Fruit fly (Drosophila melanogaster) whole organism, embryonic: ENCODE data around the gene CG6693.
A peak's percentile ranks its signal among the peaks of the same experiment; 100 is the strongest.

ENCODE experiments used
- Asciz ChIP-seq: fragments of 200-800 bp; sonication (Bioruptor generic); optimal IDR thresholded peaks from 2 replicates; lab custom pipeline; 2017; ENCODE audit warnings: missing biosample characterization, mild to moderate bottlenecking, missing genetic modification characterization, missing genetic modification reagents
- B-H2 ChIP-seq: fragments of 200-800 bp; sonication (Bioruptor generic); optimal IDR thresholded peaks from 2 replicates; lab custom pipeline; 2018; ENCODE audit warnings: missing biosample characterization, mild to moderate bottlenecking, missing genetic modification characterization
- Bteb2 ChIP-seq: fragments of 200-800 bp; sonication (Bioruptor generic); optimal IDR thresholded peaks from 2 replicates; lab custom pipeline; 2016; ENCODE audit warnings: missing biosample characterization, missing genetic modification characterization
- CG11723 ChIP-seq: fragments of 200-800 bp; sonication (Bioruptor generic); optimal IDR thresholded peaks from 2 replicates; lab custom pipeline; 2017; ENCODE audit warnings: missing biosample characterization, mild to moderate bottlenecking, missing genetic modification characterization
- CG12071 ChIP-seq: fragments of 200-800 bp; sonication (Bioruptor generic); optimal IDR thresholded peaks from 3 replicates; lab custom pipeline; 2018; ENCODE audit warnings: missing biosample characterization, mild to moderate bottlenecking, missing genetic modification characterization
- CG12659 ChIP-seq: fragments of 200-800 bp; sonication (Bioruptor generic); optimal IDR thresholded peaks from 3 replicates; lab custom pipeline; 2017; ENCODE audit warnings: mild to moderate bottlenecking, missing biosample characterization, missing genetic modification reagents, missing genetic modification characterization
- CG13624 ChIP-seq: fragments of 200-800 bp; sonication (Bioruptor generic); optimal IDR thresholded peaks from 2 replicates; lab custom pipeline; 2016; ENCODE audit warnings: missing biosample characterization, missing genetic modification characterization
- CG15601 ChIP-seq: fragments of 200-800 bp; sonication (Bioruptor generic); optimal IDR thresholded peaks from 3 replicates; lab custom pipeline; 2019; ENCODE audit warnings: missing biosample characterization, mild to moderate bottlenecking, missing genetic modification characterization, moderate library complexity
- CG1603 ChIP-seq: fragments of 200-800 bp; sonication (Bioruptor generic); optimal IDR thresholded peaks from 2 replicates; lab custom pipeline; 2019; ENCODE audit warnings: missing biosample characterization, mild to moderate bottlenecking, missing genetic modification characterization, moderate library complexity
- CG17186 ChIP-seq: fragments of 200-800 bp; sonication (Bioruptor generic); optimal IDR thresholded peaks from 3 replicates; lab custom pipeline; 2017; ENCODE audit warnings: missing biosample characterization, missing genetic modification reagents, missing genetic modification characterization
- CG17385 ChIP-seq: fragments of 200-800 bp; sonication (Bioruptor generic); optimal IDR thresholded peaks from 3 replicates; lab custom pipeline; 2018; ENCODE audit warnings: missing biosample characterization, mild to moderate bottlenecking, missing genetic modification characterization
- CG1792 ChIP-seq: fragments of 200-800 bp; sonication (Bioruptor generic); optimal IDR thresholded peaks from 2 replicates; lab custom pipeline; 2016; ENCODE audit warnings: missing biosample characterization, missing genetic modification characterization
- CG2678 ChIP-seq: fragments of 200-800 bp; sonication (Bioruptor generic); optimal IDR thresholded peaks from 3 replicates; lab custom pipeline; 2019; ENCODE audit warnings: missing biosample characterization, mild to moderate bottlenecking, missing genetic modification characterization, moderate library complexity
- CG32532 ChIP-seq: fragments of 200-800 bp; sonication (Bioruptor generic); IDR thresholded peaks from 2 replicates; pipeline ENCODE4 v1.3.6; 2022; ENCODE audit warnings: missing biosample characterization, missing genetic modification characterization
- CG34376 ChIP-seq: fragments of 200-800 bp; sonication (Bioruptor generic); optimal IDR thresholded peaks from 2 replicates; lab custom pipeline; 2018; ENCODE audit warnings: missing biosample characterization, mild to moderate bottlenecking, missing genetic modification characterization
- CG5953 ChIP-seq: fragments of 200-800 bp; sonication (Bioruptor generic); IDR thresholded peaks from 2 replicates; pipeline ENCODE4 v1.3.6; 2022; ENCODE audit warnings: missing biosample characterization, missing genetic modification characterization
- CG6175 ChIP-seq: fragments of 200-800 bp; sonication (Bioruptor generic); IDR thresholded peaks from 3 replicates; pipeline ENCODE4 v1.3.6; 2022; ENCODE audit warnings: missing biosample characterization, missing genetic modification characterization
- CG6683 ChIP-seq: fragments of 200-800 bp; sonication (Bioruptor generic); optimal IDR thresholded peaks from 2 replicates; lab custom pipeline; 2017; ENCODE audit warnings: missing biosample characterization, mild to moderate bottlenecking, missing genetic modification characterization, missing genetic modification reagents
- CG7357 ChIP-seq: fragments of 200-800 bp; sonication (Bioruptor generic); IDR thresholded peaks from 3 replicates; pipeline ENCODE4 v1.3.6; 2022; ENCODE audit warnings: missing biosample characterization, missing genetic modification characterization
- CG8089 ChIP-seq: fragments of 200-800 bp; sonication (Bioruptor generic); optimal IDR thresholded peaks from 3 replicates; lab custom pipeline; 2016; ENCODE audit warnings: missing biosample characterization, missing genetic modification characterization
- CG8765 ChIP-seq: fragments of 200-800 bp; sonication (Bioruptor generic); IDR thresholded peaks from 2 replicates; pipeline ENCODE4 v1.3.6; 2022; ENCODE audit warnings: missing biosample characterization, missing genetic modification characterization
- CG9215 ChIP-seq: fragments of 200-800 bp; sonication (Bioruptor generic); IDR thresholded peaks from 2 replicates; pipeline ENCODE4 v1.3.6; 2022; ENCODE audit warnings: missing biosample characterization, missing genetic modification characterization
- CTCF ChIP-seq: fragments of 200-800 bp; sonication (Bioruptor generic); optimal IDR thresholded peaks from 2 replicates; lab custom pipeline; 2017; ENCODE audit warnings: missing biosample characterization, mild to moderate bottlenecking, missing genetic modification characterization, moderate library complexity
- E2f2 ChIP-seq: fragments of 200-800 bp; sonication (Bioruptor generic); IDR thresholded peaks from 2 replicates; pipeline ENCODE4 v1.3.6; 2022; ENCODE audit warnings: missing biosample characterization, missing genetic modification characterization
- H15 ChIP-seq: fragments of 200-800 bp; sonication (Bioruptor generic); IDR thresholded peaks from 3 replicates; pipeline ENCODE4 v1.3.6; 2022; ENCODE audit warnings: missing biosample characterization, missing genetic modification characterization
- H2.0 ChIP-seq: fragments of 200-800 bp; sonication (Bioruptor generic); IDR thresholded peaks from 2 replicates; pipeline ENCODE4 v1.3.6; 2022; ENCODE audit warnings: missing biosample characterization, missing genetic modification characterization
- HmgZ ChIP-seq: fragments of 200-800 bp; sonication (Bioruptor generic); optimal IDR thresholded peaks from 2 replicates; lab custom pipeline; 2018; ENCODE audit warnings: missing biosample characterization, mild to moderate bottlenecking, missing genetic modification characterization
- Jarid2 ChIP-seq: fragments of 200-800 bp; sonication (Bioruptor generic); optimal IDR thresholded peaks from 3 replicates; lab custom pipeline; 2017; ENCODE audit warnings: mild to moderate bottlenecking, missing biosample characterization, missing genetic modification reagents, missing genetic modification characterization
- Lpt ChIP-seq: fragments of >200 bp; optimal IDR thresholded peaks from 2 replicates; lab custom pipeline; 2018; ENCODE audit warnings: missing biosample characterization, missing genetic modification characterization
- MESR4 ChIP-seq: fragments of 200-800 bp; sonication (Bioruptor generic); optimal IDR thresholded peaks from 2 replicates; lab custom pipeline; 2018; ENCODE audit warnings: missing biosample characterization, mild to moderate bottlenecking, missing genetic modification characterization, moderate library complexity
- Max ChIP-seq: fragments of 200-800 bp; sonication (Bioruptor generic); optimal IDR thresholded peaks from 2 replicates; lab custom pipeline; 2016; ENCODE audit warnings: missing biosample characterization, mild to moderate bottlenecking, missing genetic modification characterization
- Neu2 ChIP-seq: fragments of 200-800 bp; sonication (Bioruptor generic); optimal IDR thresholded peaks from 3 replicates; lab custom pipeline; 2016; ENCODE audit warnings: missing biosample characterization, missing genetic modification characterization, borderline replicate concordance
- Oli ChIP-seq: fragments of 200-800 bp; sonication (Bioruptor generic); optimal IDR thresholded peaks from 2 replicates; lab custom pipeline; 2018; ENCODE audit warnings: missing biosample characterization, mild to moderate bottlenecking, missing genetic modification characterization, moderate library complexity
- chif ChIP-seq, 2 experiments: fragments of 200-800 bp; sonication (Bioruptor generic); optimal IDR thresholded peaks; 3 replicates each; lab custom pipeline; 2016; ENCODE audit warnings: missing biosample characterization in 2 of 2, missing genetic modification characterization in 2 of 2
- croc ChIP-seq: fragments of 200-800 bp; sonication (Bioruptor generic); conservative IDR thresholded peaks from 3 replicates; pipeline ENCODE4 v1.3.6; 2022; ENCODE audit warnings: missing biosample characterization, missing genetic modification characterization
- danr ChIP-seq: fragments of 200-800 bp; sonication (Bioruptor generic); IDR thresholded peaks from 2 replicates; pipeline ENCODE4 v1.3.6; 2022; ENCODE audit warnings: missing biosample characterization, missing genetic modification characterization
- ftz-f1 ChIP-seq: fragments of 200-800 bp; sonication (Bioruptor generic); optimal IDR thresholded peaks from 2 replicates; lab custom pipeline; 2016; ENCODE audit warnings: missing biosample characterization, missing genetic modification characterization
- inv ChIP-seq: fragments of 200-800 bp; sonication (Bioruptor generic); IDR thresholded peaks from 2 replicates; pipeline ENCODE4 v1.3.6; 2022; ENCODE audit warnings: missing biosample characterization, missing genetic modification characterization; ENCODE audit not compliant: partially characterized antibody
- ken ChIP-seq: fragments of 200-800 bp; sonication (Bioruptor generic); IDR thresholded peaks from 3 replicates; pipeline ENCODE4 v1.3.6; 2022; ENCODE audit warnings: missing biosample characterization, missing genetic modification characterization
- nerfin-1 ChIP-seq: fragments of 200-800 bp; sonication (Bioruptor generic); optimal IDR thresholded peaks from 3 replicates; lab custom pipeline; 2019; ENCODE audit warnings: missing biosample characterization, mild to moderate bottlenecking, missing genetic modification characterization, moderate library complexity
- org-1 ChIP-seq: fragments of 200-800 bp; sonication (Bioruptor generic); optimal IDR thresholded peaks from 2 replicates; lab custom pipeline; 2017; ENCODE audit warnings: missing biosample characterization, missing genetic modification characterization
- pnt ChIP-seq: fragments of 200-800 bp; sonication (Bioruptor generic); optimal IDR thresholded peaks from 3 replicates; lab custom pipeline; 2016; ENCODE audit warnings: missing biosample characterization, missing genetic modification characterization
- ranshi ChIP-seq: fragments of 200-800 bp; sonication (Bioruptor generic); IDR thresholded peaks from 2 replicates; pipeline ENCODE4 v1.3.6; 2022; ENCODE audit warnings: missing biosample characterization, missing genetic modification characterization
- scrt ChIP-seq: fragments of 200-800 bp; sonication (Bioruptor generic); optimal IDR thresholded peaks from 2 replicates; lab custom pipeline; 2018; ENCODE audit warnings: missing biosample characterization, mild to moderate bottlenecking, missing genetic modification characterization, moderate library complexity
- seq ChIP-seq: fragments of 200-800 bp; sonication (Bioruptor generic); IDR thresholded peaks from 2 replicates; pipeline ENCODE4 v1.3.6; 2022; ENCODE audit warnings: missing biosample characterization, missing genetic modification characterization
- shn ChIP-seq: fragments of 200-800 bp; sonication (Bioruptor generic); optimal IDR thresholded peaks from 3 replicates; lab custom pipeline; 2016; ENCODE audit warnings: missing biosample characterization, missing genetic modification characterization
- sisA ChIP-seq: fragments of 200-800 bp; sonication (Bioruptor generic); IDR thresholded peaks from 2 replicates; pipeline ENCODE4 v1.3.6; 2022; ENCODE audit warnings: missing biosample characterization, missing genetic modification characterization
- sr ChIP-seq: fragments of 200-800 bp; sonication (Bioruptor generic); IDR thresholded peaks from 3 replicates; pipeline ENCODE4 v1.3.6; 2022; ENCODE audit warnings: missing biosample characterization, missing genetic modification characterization
- ssp ChIP-seq: fragments of 200-800 bp; sonication (Bioruptor generic); IDR thresholded peaks from 2 replicates; pipeline ENCODE4 v1.3.6; 2022; ENCODE audit warnings: missing biosample characterization, missing genetic modification characterization
- trh ChIP-seq: fragments of 200-800 bp; sonication (Bioruptor generic); optimal IDR thresholded peaks from 2 replicates; lab custom pipeline; 2016; ENCODE audit warnings: missing biosample characterization, missing genetic modification characterization
- wdn ChIP-seq: fragments of 200-800 bp; sonication (Bioruptor generic); IDR thresholded peaks from 2 replicates; pipeline ENCODE4 v1.3.6; 2022; ENCODE audit warnings: missing biosample characterization, missing genetic modification characterization
- zf30C ChIP-seq: fragments of 200-800 bp; sonication (Bioruptor generic); optimal IDR thresholded peaks from 3 replicates; lab custom pipeline; 2018; ENCODE audit warnings: missing biosample characterization, mild to moderate bottlenecking, missing genetic modification characterization

Gene CG6693

DNA sequence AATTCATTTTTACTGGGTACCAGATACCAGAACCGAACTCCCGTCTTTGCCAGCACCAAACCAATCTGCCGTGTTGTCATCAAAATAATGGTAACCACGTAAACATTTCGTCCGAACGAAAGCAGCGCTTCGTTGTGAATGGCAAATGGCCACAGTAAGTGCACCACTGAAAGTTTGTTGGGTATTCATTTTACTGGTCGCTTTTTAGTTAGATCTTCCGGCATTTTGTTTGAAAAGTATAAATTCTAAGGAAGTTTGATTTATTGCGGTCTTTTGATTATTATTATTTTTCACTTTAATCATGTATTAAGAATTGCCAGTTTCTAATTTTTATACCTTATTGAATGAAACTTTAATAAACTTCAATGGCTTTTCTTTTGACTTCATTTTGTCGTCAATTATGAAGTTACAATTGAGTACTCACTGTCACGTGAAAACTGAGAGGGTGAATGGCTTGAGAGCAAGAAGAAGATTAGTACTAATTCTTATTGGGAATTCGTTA is 6.9 kb downstream of the CG6693 start, which contains the start of gene ZnT86D (continued):
- no peak for TF ChIP-seq CG11723
- TF ChIP-seq org-1 (GFP tag; lab: Kevin White, UChicago), result no peak
- TF ChIP-seq B-H2 (GFP tag; lab: Kevin White, UChicago), result peak; percentile 70
- no peak for TF ChIP-seq H15
- no peak for TF ChIP-seq CG8089
- 0 out of 3 replicates have a peak, but pooled peaks have one; percentile 4 for TF ChIP-seq ken (GFP tag; lab: Robert Waterston, UW)
- TF ChIP-seq CG17385 (GFP tag; lab: Kevin White, UChicago), result peak; percentile 94
- 0 out of 3 replicates have a peak, but pooled peaks have one; percentile 33 for TF ChIP-seq croc
- TF ChIP-seq MESR4 (GFP tag; lab: Kevin White, UChicago), result peak; percentile 55
- TF ChIP-seq Max (GFP tag; lab: Kevin White, UChicago), result no peak
- no peak for TF ChIP-seq ranshi (GFP tag; lab: Robert Waterston, UW)
- peak; percentile 66 for TF ChIP-seq CG15601
- no peak for TF ChIP-seq inv (GFP tag; lab: Robert Waterston, UW)
- peak; percentile 45 for TF ChIP-seq CG1792 (GFP tag; lab: Kevin White, UChicago)
- no peak for TF ChIP-seq ssp (GFP tag; lab: Robert Waterston, UW)
- peak; percentile 20 for TF ChIP-seq scrt (GFP tag; lab: Kevin White, UChicago)
- peak; percentile 50 for TF ChIP-seq Bteb2
- TF ChIP-seq Lpt (GFP tag; lab: Kevin White, UChicago), result no peak
- TF ChIP-seq E2f2, result peak; percentile 26; the same call in 1 of the 2 replicates
- TF ChIP-seq Asciz (GFP tag; lab: Kevin White, UChicago), result peak; percentile 5
- peak; percentile 44 for TF ChIP-seq Oli (tag; lab: Kevin White, UChicago)
- peak; percentile 49 for TF ChIP-seq nerfin-1 (tag; lab: Kevin White, UChicago)
- no peak for TF ChIP-seq seq
- TF ChIP-seq chif (GFP tag; optimal IDR thresholded peaks at IDR 0.05; lab: Kevin White, UChicago), result peak; percentile 12 to 43
- TF ChIP-seq H2.0 (GFP tag; lab: Robert Waterston, UW), result no peak
- TF ChIP-seq CG6683 (GFP tag; lab: Kevin White, UChicago), result peak; percentile 22
- 0 out of 2 replicates have a peak, but pooled peaks have one; percentile 35 for TF ChIP-seq wdn
- TF ChIP-seq CG13624, result peak; percentile 11
- TF ChIP-seq CG9215, result peak; percentile 73
- TF ChIP-seq CG32532 (GFP tag; lab: Robert Waterston, UW), result peak; percentile 68
- peak; percentile 22 for TF ChIP-seq pnt
- peak; percentile 35; the same call in 1 of the 2 replicates for TF ChIP-seq sisA (GFP tag; lab: Robert Waterston, UW)
- TF ChIP-seq danr (GFP tag; lab: Robert Waterston, UW), result no peak
- TF ChIP-seq CG7357, result peak; percentile 24; the same call in 1 of the 3 replicates
- TF ChIP-seq CG17186 (GFP tag; lab: Kevin White, UChicago), result no peak
- TF ChIP-seq CG12659, result peak; percentile 84
- TF ChIP-seq shn (GFP tag; lab: Kevin White, UChicago), result peak; percentile 69
- TF ChIP-seq Jarid2 (GFP tag; lab: Kevin White, UChicago), result no peak
- TF ChIP-seq ftz-f1, result no peak
- no peak for TF ChIP-seq CG12071 (GFP tag; lab: Kevin White, UChicago)
- TF ChIP-seq Neu2 (GFP tag; lab: Kevin White, UChicago), result no peak
- TF ChIP-seq CG2678, result peak; percentile 83
- TF ChIP-seq CG1603 (tag; lab: Kevin White, UChicago), result peak; percentile 26
- no peak for TF ChIP-seq CTCF
- peak; percentile 74 for TF ChIP-seq HmgZ (tag; lab: Kevin White, UChicago)
- TF ChIP-seq trh, result no peak
- TF ChIP-seq CG34376 (GFP tag; lab: Kevin White, UChicago), result peak; percentile 67
- TF ChIP-seq CG6175 (GFP tag; lab: Robert Waterston, UW), result no peak
- TF ChIP-seq CG8765 (GFP tag; lab: Robert Waterston, UW), result no peak
- TF ChIP-seq CG5953 (GFP tag; lab: Robert Waterston, UW), result no peak
- no peak for TF ChIP-seq zf30C
- TF ChIP-seq sr (GFP tag; lab: Robert Waterston, UW), result no peak
